Fruit fly (Drosophila melanogaster) whole organism, embryonic: ENCODE measurements around the gene Tet.

Experiments
- CG11093 ChIP-seq: fragments of 200-800 bp; sonication (Bioruptor generic); IDR thresholded peaks from 3 replicates; pipeline ENCODE4 v1.3.6; 2022; ENCODE audit warnings: missing biosample characterization, missing genetic modification characterization
- CG11504 ChIP-seq: fragments of 200-800 bp; sonication (Bioruptor generic); optimal IDR thresholded peaks from 3 replicates; lab custom pipeline; 2019; ENCODE audit warnings: missing biosample characterization, mild to moderate bottlenecking, missing genetic modification characterization, moderate library complexity
- CG12219 ChIP-seq: fragments of 200-800 bp; sonication (Bioruptor generic); optimal IDR thresholded peaks from 3 replicates; lab custom pipeline; 2018; ENCODE audit warnings: missing biosample characterization, mild to moderate bottlenecking, missing genetic modification characterization
- CG1233 ChIP-seq: fragments of 200-800 bp; sonication (Bioruptor generic); optimal IDR thresholded peaks from 4 replicates; lab custom pipeline; 2018; ENCODE audit warnings: missing biosample characterization, mild to moderate bottlenecking, missing genetic modification characterization
- CG16813 ChIP-seq: fragments of 200-800 bp; sonication (Bioruptor generic); IDR thresholded peaks from 3 replicates; pipeline ENCODE4 v1.3.6; 2022; ENCODE audit warnings: missing biosample characterization, missing genetic modification characterization; ENCODE audit not compliant: partially characterized antibody
- CG2202 ChIP-seq: fragments of 200-800 bp; sonication (Bioruptor generic); optimal IDR thresholded peaks from 2 replicates; lab custom pipeline; 2018; ENCODE audit warnings: missing biosample characterization, mild to moderate bottlenecking, missing genetic modification characterization
- CG33213 ChIP-seq: fragments of 200-800 bp; sonication (Bioruptor generic); optimal IDR thresholded peaks from 3 replicates; lab custom pipeline; 2016; ENCODE audit warnings: missing biosample characterization, missing genetic modification characterization
- CG34422 ChIP-seq: fragments of 200-800 bp; sonication (Bioruptor generic); IDR thresholded peaks from 3 replicates; pipeline ENCODE4 v1.3.6; 2022; ENCODE audit warnings: missing biosample characterization, missing genetic modification characterization
- CG3838 ChIP-seq: fragments of 200-800 bp; sonication (Bioruptor generic); optimal IDR thresholded peaks from 3 replicates; lab custom pipeline; 2016; ENCODE audit warnings: missing biosample characterization, missing genetic modification characterization
- CG4854 ChIP-seq: fragments of 200-800 bp; sonication (Bioruptor generic); optimal IDR thresholded peaks from 2 replicates; lab custom pipeline; 2016; ENCODE audit warnings: missing biosample characterization, missing genetic modification characterization, inconsistent platforms
- CG5245 ChIP-seq: fragments of 200-800 bp; sonication (Bioruptor generic); optimal IDR thresholded peaks from 3 replicates; lab custom pipeline; 2016; ENCODE audit warnings: missing biosample characterization, missing genetic modification characterization
- CG6765 ChIP-seq: fragments of 200-800 bp; sonication (Bioruptor generic); optimal IDR thresholded peaks from 3 replicates; lab custom pipeline; 2017; ENCODE audit warnings: missing biosample characterization, mild to moderate bottlenecking, missing genetic modification characterization
- CG8359 ChIP-seq: fragments of 200-800 bp; sonication (Bioruptor generic); optimal IDR thresholded peaks from 2 replicates; lab custom pipeline; 2017; ENCODE audit warnings: missing biosample characterization, mild to moderate bottlenecking, missing genetic modification characterization, borderline replicate concordance
- Dad ChIP-seq: fragments of 200-800 bp; sonication (Bioruptor generic); optimal IDR thresholded peaks from 3 replicates; lab custom pipeline; 2016; ENCODE audit warnings: missing biosample characterization, missing genetic modification characterization
- Deaf1 ChIP-seq: fragments of 200-800 bp; optimal IDR thresholded peaks from 3 replicates; lab custom pipeline; 2019; ENCODE audit warnings: missing biosample characterization, mild to moderate bottlenecking, missing genetic modification characterization, moderate library complexity
- H2.0 ChIP-seq: fragments of 200-800 bp; sonication (Bioruptor generic); IDR thresholded peaks from 2 replicates; pipeline ENCODE4 v1.3.6; 2022; ENCODE audit warnings: missing biosample characterization, missing genetic modification characterization
- HHEX ChIP-seq: fragments of 200-800 bp; sonication (Bioruptor generic); optimal IDR thresholded peaks from 3 replicates; lab custom pipeline; 2017; ENCODE audit warnings: missing biosample characterization, mild to moderate bottlenecking, missing genetic modification characterization, missing genetic modification reagents
- Hand ChIP-seq: fragments of 200-800 bp; sonication (Bioruptor generic); optimal IDR thresholded peaks from 2 replicates; lab custom pipeline; 2017; ENCODE audit warnings: mild to moderate bottlenecking, missing biosample characterization, missing genetic modification reagents, missing genetic modification characterization
- Hr51 ChIP-seq, 2 experiments: fragments of 200-800 bp; sonication (Bioruptor generic); optimal IDR thresholded peaks; 2 replicates in 1 of 2; 3 replicates in 1 of 2; lab custom pipeline; 2016 to 2018; ENCODE audit warnings: missing biosample characterization in 2 of 2, missing genetic modification characterization in 2 of 2, mild to moderate bottlenecking in 1 of 2, moderate library complexity in 1 of 2
- Med ChIP-seq: fragments of 200-800 bp; sonication (Bioruptor generic); peaks from one replicate; lab custom pipeline; 2016; ENCODE audit warnings: missing biosample characterization, missing genetic modification characterization, mild to moderate bottlenecking, inconsistent platforms, moderate library complexity
- Mes4 ChIP-seq: fragments of 200-800 bp; sonication (Bioruptor generic); optimal IDR thresholded peaks from 2 replicates; lab custom pipeline; 2016; ENCODE audit warnings: missing biosample characterization, missing genetic modification characterization
- Ravus ChIP-seq: fragments of 200-800 bp; sonication (Bioruptor generic); IDR thresholded peaks from 2 replicates; pipeline ENCODE4 v1.3.6; 2022; ENCODE audit warnings: missing biosample characterization, missing genetic modification characterization
- Side ChIP-seq: fragments of 200-800 bp; sonication (Bioruptor generic); optimal IDR thresholded peaks from 2 replicates; lab custom pipeline; 2016; ENCODE audit warnings: missing biosample characterization, missing genetic modification characterization
- Six4 ChIP-seq: fragments of 200-800 bp; sonication (Bioruptor generic); optimal IDR thresholded peaks from 2 replicates; lab custom pipeline; 2016; ENCODE audit warnings: missing biosample characterization, missing genetic modification characterization
- Xbp1 ChIP-seq: fragments of 200-800 bp; sonication (Bioruptor generic); optimal IDR thresholded peaks from 3 replicates; lab custom pipeline; 2016; ENCODE audit warnings: missing biosample characterization, mild to moderate bottlenecking, missing genetic modification characterization
- abd-A ChIP-seq: fragments of 200-800 bp; sonication (Bioruptor generic); optimal IDR thresholded peaks from 3 replicates; lab custom pipeline; 2019; ENCODE audit warnings: missing biosample characterization, mild to moderate bottlenecking, missing genetic modification characterization, moderate library complexity
- btn ChIP-seq: fragments of 200-800 bp; sonication (Bioruptor generic); optimal IDR thresholded peaks from 2 replicates; lab custom pipeline; 2016; ENCODE audit warnings: missing biosample characterization, missing genetic modification characterization
- cg ChIP-seq: fragments of 200-800 bp; sonication (Bioruptor generic); optimal IDR thresholded peaks from 3 replicates; lab custom pipeline; 2019; ENCODE audit warnings: missing biosample characterization, mild to moderate bottlenecking, missing genetic modification characterization, moderate library complexity
- crol ChIP-seq: fragments of 200-800 bp; sonication (Bioruptor generic); IDR thresholded peaks from 2 replicates; pipeline ENCODE4 v1.3.6; 2022; ENCODE audit warnings: missing biosample characterization, missing genetic modification characterization
- crp ChIP-seq, 2 experiments: fragments of 200-800 bp; sonication (Bioruptor generic); optimal IDR thresholded peaks; 2 replicates in 1 of 2; 3 replicates in 1 of 2; lab custom pipeline; 2017; ENCODE audit warnings: missing biosample characterization in 2 of 2, missing genetic modification characterization in 2 of 2, mild to moderate bottlenecking in 1 of 2, moderate library complexity in 1 of 2
- dm ChIP-seq: fragments of 200-800 bp; sonication (Bioruptor generic); optimal IDR thresholded peaks from 3 replicates; lab custom pipeline; 2016; ENCODE audit warnings: missing biosample characterization, missing genetic modification characterization
- dysf ChIP-seq: fragments of 200-800 bp; sonication (Bioruptor generic); IDR thresholded peaks from 3 replicates; pipeline ENCODE4 v1.3.6; 2022; ENCODE audit warnings: missing biosample characterization, missing genetic modification characterization
- esg ChIP-seq: fragments of 200-800 bp; sonication (Bioruptor generic); conservative IDR thresholded peaks from 2 replicates; pipeline ENCODE4 v1.3.6; 2022; ENCODE audit warnings: missing biosample characterization, missing genetic modification characterization
- ewg ChIP-seq: fragments of 200-800 bp; sonication (Bioruptor generic); optimal IDR thresholded peaks from 3 replicates; lab custom pipeline; 2017; ENCODE audit warnings: mild to moderate bottlenecking, missing biosample characterization, missing genetic modification reagents, missing genetic modification characterization
- grau ChIP-seq: fragments of 200-800 bp; optimal IDR thresholded peaks from 3 replicates; lab custom pipeline; 2019; ENCODE audit warnings: missing biosample characterization, mild to moderate bottlenecking, missing genetic modification characterization, moderate library complexity
- ham ChIP-seq: fragments of 200-800 bp; sonication (Bioruptor generic); IDR thresholded peaks from 2 replicates; pipeline ENCODE4 v1.3.6; 2022; ENCODE audit warnings: missing biosample characterization, missing genetic modification characterization
- her ChIP-seq: fragments of 200-800 bp; sonication (Bioruptor generic); optimal IDR thresholded peaks from 2 replicates; lab custom pipeline; 2016; ENCODE audit warnings: missing biosample characterization, missing genetic modification characterization
- nmo ChIP-seq: fragments of 200-800 bp; sonication (Bioruptor generic); optimal IDR thresholded peaks from 2 replicates; lab custom pipeline; 2018; ENCODE audit warnings: missing biosample characterization, mild to moderate bottlenecking, missing genetic modification characterization, moderate library complexity
- nom ChIP-seq: fragments of 200-800 bp; sonication (Bioruptor generic); optimal IDR thresholded peaks from 2 replicates; lab custom pipeline; 2017; ENCODE audit warnings: missing biosample characterization, missing genetic modification characterization, mild to moderate bottlenecking, moderate library complexity, missing genetic modification reagents
- otp ChIP-seq: fragments of 200-800 bp; sonication (Bioruptor generic); IDR thresholded peaks from 3 replicates; pipeline ENCODE4, ENCODE4 v1.3.6; 2022; ENCODE audit warnings: missing biosample characterization, missing genetic modification characterization
- pan ChIP-seq, 4 experiments: fragments of >200 bp in 3 of 4; fragments of 200-800 bp in 1 of 4; sonication (Bioruptor generic) in 1 of 4; optimal IDR thresholded peaks in 3 of 4; IDR thresholded peaks in 1 of 4; 2 replicates each; pipeline versions ENCODE4 v1.3.6 to Lab custom; 2017 to 2022; ENCODE audit warnings: missing biosample characterization in 2 of 4, missing genetic modification characterization in 2 of 4, mixed read lengths in 1 of 4
- pb ChIP-seq: fragments of 200-800 bp; sonication (Bioruptor generic); optimal IDR thresholded peaks from 3 replicates; lab custom pipeline; 2016; ENCODE audit warnings: missing biosample characterization, missing genetic modification characterization
- sd ChIP-seq: fragments of 200-800 bp; sonication (Bioruptor generic); optimal IDR thresholded peaks from 3 replicates; lab custom pipeline; 2018; ENCODE audit warnings: missing biosample characterization, mild to moderate bottlenecking, missing genetic modification characterization, moderate library complexity
- sens-2 ChIP-seq: fragments of 200-800 bp; sonication (Bioruptor generic); IDR thresholded peaks from 2 replicates; pipeline ENCODE4 v1.3.6; 2022; ENCODE audit warnings: missing biosample characterization, missing genetic modification characterization
- sisA ChIP-seq: fragments of 200-800 bp; sonication (Bioruptor generic); IDR thresholded peaks from 2 replicates; pipeline ENCODE4 v1.3.6; 2022; ENCODE audit warnings: missing biosample characterization, missing genetic modification characterization
- tll ChIP-seq, 2 experiments: fragments of 200-800 bp in 1 of 2; fragments of >200 bp in 1 of 2; sonication (Bioruptor generic) in 1 of 2; optimal IDR thresholded peaks; 2 replicates each; lab custom pipeline; 2017 to 2019; ENCODE audit warnings: missing biosample characterization in 2 of 2, missing genetic modification characterization in 2 of 2, mild to moderate bottlenecking in 1 of 2, moderate library complexity in 1 of 2
- ttk ChIP-seq: fragments of 200-800 bp; sonication (Bioruptor generic); IDR thresholded peaks from 2 replicates; pipeline ENCODE4 v2.1.2; 2022; ENCODE audit warnings: missing biosample characterization, missing genetic modification characterization
- wdn ChIP-seq: fragments of 200-800 bp; sonication (Bioruptor generic); IDR thresholded peaks from 2 replicates; pipeline ENCODE4 v1.3.6; 2022; ENCODE audit warnings: missing biosample characterization, missing genetic modification characterization

Tet gene

dm6 chr3L:2896371-2896958 is 17.5 kb upstream of the Tet start (continued):
- no peak for TF ChIP-seq sisA (GFP tag; lab: Robert Waterston, UW)
- peak; percentile 34 for TF ChIP-seq abd-A (tag; lab: Kevin White, UChicago)
- TF ChIP-seq H2.0 (GFP tag; lab: Robert Waterston, UW), result no peak
- peak; percentile 43; the same call in 1 of the 2 replicates for TF ChIP-seq crol (GFP tag; lab: Robert Waterston, UW)
- no peak for TF ChIP-seq nmo (GFP tag; lab: Kevin White, UChicago)
- peak; percentile 8 for TF ChIP-seq cg
- no peak for TF ChIP-seq otp (GFP tag; lab: Robert Waterston, UW)
- TF ChIP-seq CG4854 (GFP tag; lab: Kevin White, UChicago), result no peak
- TF ChIP-seq Med (GFP tag; lab: Kevin White, UChicago), result peak; percentile 38
- TF ChIP-seq HHEX, result no peak
- TF ChIP-seq ewg (GFP tag; lab: Kevin White, UChicago), result peak; percentile 29
- TF ChIP-seq Xbp1, result no peak
- no peak for TF ChIP-seq Six4
- TF ChIP-seq Hand (GFP tag; lab: Kevin White, UChicago), result peak; percentile 1
- no peak for TF ChIP-seq tll (GFP tag; optimal IDR thresholded peaks at IDR 0.05; lab: Kevin White, UChicago)
- peak; percentile 88 for TF ChIP-seq Deaf1 (tag; lab: Kevin White, UChicago)
- no peak for TF ChIP-seq CG16813 (GFP tag; lab: Robert Waterston, UW)

- TF ChIP-seq Side (GFP tag; lab: Kevin White, UChicago), result no peak
- TF ChIP-seq sens-2 (GFP tag; lab: Robert Waterston, UW), result no peak
- peak; percentile 32 for TF ChIP-seq CG11504
- TF ChIP-seq CG6765 (GFP tag; lab: Kevin White, UChicago), result peak; percentile 1
- TF ChIP-seq ham (GFP tag; lab: Robert Waterston, UW), result 0 out of 2 replicates have a peak, but pooled peaks have one; percentile 10
- TF ChIP-seq her (GFP tag; lab: Kevin White, UChicago), result peak; percentile 59
- no peak for TF ChIP-seq pb (GFP tag; lab: Kevin White, UChicago)
- TF ChIP-seq Mes4 (GFP tag; lab: Kevin White, UChicago), result no peak
- peak; percentile 1 for TF ChIP-seq CG12219 (GFP tag; lab: Kevin White, UChicago)
- no peak for TF ChIP-seq sd (tag; lab: Kevin White, UChicago)
- peak; percentile 17 for TF ChIP-seq CG8359 (GFP tag; lab: Kevin White, UChicago)
- peak; percentile 1 for TF ChIP-seq Dad (GFP tag; lab: Kevin White, UChicago)
- no peak for TF ChIP-seq CG2202 (tag; lab: Kevin White, UChicago)
- TF ChIP-seq CG5245 (GFP tag; lab: Kevin White, UChicago), result no peak
- no peak for TF ChIP-seq Ravus
- TF ChIP-seq btn, result peak; percentile 6
- no peak for TF ChIP-seq esg (GFP tag; lab: Robert Waterston, UW)
- TF ChIP-seq CG34422 (GFP tag; lab: Robert Waterston, UW), result 0 out of 3 replicates have a peak, but pooled peaks have one; percentile 26
- no peak for TF ChIP-seq nom (GFP tag; lab: Kevin White, UChicago)
- TF ChIP-seq pan (optimal IDR thresholded peaks at IDR 0.05; lab: Kevin White, UChicago), result no peak
- peak in 1 of 2 experiments; percentile 53 for TF ChIP-seq pan (GFP tag; optimal IDR thresholded peaks at IDR 0.05 in 1 of 2, IDR thresholded peaks at IDR 0.05 in 1 of 2)
- TF ChIP-seq CG3838 (GFP tag; lab: Kevin White, UChicago), result no peak
- 0 out of 2 replicates have a peak, but pooled peaks have one; percentile 37 for TF ChIP-seq wdn (GFP tag; lab: Robert Waterston, UW)
- no peak for TF ChIP-seq ttk (GFP tag; lab: Robert Waterston, UW)
- TF ChIP-seq dm (GFP tag; lab: Kevin White, UChicago), result no peak
- TF ChIP-seq dysf (GFP tag; lab: Robert Waterston, UW), result peak; percentile 47; the same call in 2 of the 3 replicates
- TF ChIP-seq Hr51 (GFP tag; optimal IDR thresholded peaks at IDR 0.05; lab: Kevin White, UChicago), result peak; percentile 14 to 29
- TF ChIP-seq crp (GFP tag; optimal IDR thresholded peaks at IDR 0.05; lab: Kevin White, UChicago), result peak in 1 of 2 experiments; percentile 59
- TF ChIP-seq CG33213 (GFP tag; lab: Kevin White, UChicago), result no peak
- no peak for TF ChIP-seq CG1233 (GFP tag; lab: Kevin White, UChicago)
- peak; percentile 21 for TF ChIP-seq grau (tag; lab: Kevin White, UChicago)
- no peak for TF ChIP-seq CG11093 (GFP tag; lab: Robert Waterston, UW)
These were observed 15.8 kb upstream of the Tet start, which contains the start of gene Shab for dm6 chr3L:2894750-2895149. TSS of gene Shab (plus strand) at chr3L:2895017.
